Fruit fly (Drosophila melanogaster): ENCODE results near the gene Scsalpha1.

DNA sequence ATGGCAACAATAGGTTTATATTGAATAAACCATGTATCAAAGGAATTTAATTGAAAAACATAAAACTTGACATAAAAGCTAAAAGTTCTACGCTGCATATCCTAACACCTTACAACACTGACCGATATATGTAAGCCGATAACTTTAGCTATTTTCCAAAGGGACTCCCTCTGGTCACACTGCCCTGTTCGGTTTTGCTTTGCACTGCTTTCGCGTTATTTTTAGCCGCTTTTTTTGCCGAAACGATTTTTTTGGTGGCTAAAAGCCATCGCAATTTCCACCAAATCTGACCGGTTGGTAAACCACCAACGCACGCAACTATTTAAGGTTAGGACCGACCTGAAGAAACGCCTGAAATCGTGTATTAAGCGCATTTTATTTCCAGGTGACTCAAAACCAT lies 2.9 kb upstream of the Scsalpha1 start, which contains the start of the genes CG32263 and PIG-B:
- TF ChIP-seq psq (optimal IDR thresholded peaks at IDR 0.05) = no peak
- no peak for TF ChIP-seq CG8478 (optimal IDR thresholded peaks at IDR 0.05)
- no peak for TF ChIP-seq pan (optimal IDR thresholded peaks at IDR 0.05)
- TF ChIP-seq Dll (optimal IDR thresholded peaks at IDR 0.05) = no peak

Data from whole organism.